Fruit fly (Drosophila melanogaster) whole organism, embryonic: ENCODE measurements around the gene CG4914.

Source experiments
- CG10543 ChIP-seq: fragments of 200-800 bp; sonication (Bioruptor generic); optimal IDR thresholded peaks from 3 replicates; lab custom pipeline; 2017; ENCODE audit warnings: missing biosample characterization, mild to moderate bottlenecking, missing genetic modification characterization, moderate library complexity
- CG12236 ChIP-seq: fragments of 200-800 bp; sonication (Bioruptor generic); optimal IDR thresholded peaks from 2 replicates; lab custom pipeline; 2016; ENCODE audit warnings: missing biosample characterization, missing genetic modification characterization
- CG13296 ChIP-seq: fragments of 200-800 bp; sonication (Bioruptor generic); optimal IDR thresholded peaks from 3 replicates; lab custom pipeline; 2018; ENCODE audit warnings: missing biosample characterization, mild to moderate bottlenecking, missing genetic modification characterization
- CG15479 ChIP-seq: fragments of 200-800 bp; sonication (Bioruptor generic); optimal IDR thresholded peaks from 3 replicates; lab custom pipeline; 2019; ENCODE audit warnings: missing biosample characterization, mild to moderate bottlenecking, missing genetic modification characterization, moderate library complexity
- CG1647 ChIP-seq: fragments of 200-800 bp; sonication (Bioruptor generic); optimal IDR thresholded peaks from 3 replicates; lab custom pipeline; 2016; ENCODE audit warnings: missing biosample characterization, missing genetic modification characterization
- CG17568 ChIP-seq: fragments of 200-800 bp; sonication (Bioruptor generic); optimal IDR thresholded peaks from 2 replicates; lab custom pipeline; 2018; ENCODE audit warnings: missing biosample characterization, mild to moderate bottlenecking, missing genetic modification characterization, moderate library complexity
- CG1792 ChIP-seq: fragments of 200-800 bp; sonication (Bioruptor generic); optimal IDR thresholded peaks from 2 replicates; lab custom pipeline; 2016; ENCODE audit warnings: missing biosample characterization, missing genetic modification characterization
- CG2129 ChIP-seq: fragments of 200-800 bp; sonication (Bioruptor generic); IDR thresholded peaks from 2 replicates; pipeline ENCODE4 v1.3.6; 2022; ENCODE audit warnings: missing biosample characterization, missing genetic modification characterization; ENCODE audit not compliant: partially characterized antibody
- CG32532 ChIP-seq: fragments of 200-800 bp; sonication (Bioruptor generic); IDR thresholded peaks from 2 replicates; pipeline ENCODE4 v1.3.6; 2022; ENCODE audit warnings: missing biosample characterization, missing genetic modification characterization
- CG32772 ChIP-seq: fragments of 200-800 bp; sonication (Bioruptor generic); IDR thresholded peaks from 2 replicates; pipeline ENCODE4 v1.3.6; 2022; ENCODE audit warnings: missing biosample characterization, missing genetic modification characterization
- CG33557 ChIP-seq: fragments of 200-800 bp; sonication (Bioruptor generic); optimal IDR thresholded peaks from 2 replicates; lab custom pipeline; 2019; ENCODE audit warnings: missing biosample characterization, mild to moderate bottlenecking, missing genetic modification characterization, moderate library complexity
- CG6791 ChIP-seq: fragments of 200-800 bp; sonication (Bioruptor generic); IDR thresholded peaks from 3 replicates; pipeline ENCODE4 v1.3.6; 2022; ENCODE audit warnings: missing biosample characterization, missing genetic modification characterization; ENCODE audit not compliant: partially characterized antibody
- CG7357 ChIP-seq: fragments of 200-800 bp; sonication (Bioruptor generic); IDR thresholded peaks from 3 replicates; pipeline ENCODE4 v1.3.6; 2022; ENCODE audit warnings: missing biosample characterization, missing genetic modification characterization
- CG7786 ChIP-seq: fragments of 200-800 bp; sonication (Bioruptor generic); optimal IDR thresholded peaks from 2 replicates; lab custom pipeline; 2016; ENCODE audit warnings: missing biosample characterization, missing genetic modification characterization
- CG7839 ChIP-seq: fragments of 200-800 bp; sonication (Bioruptor generic); optimal IDR thresholded peaks from 3 replicates; lab custom pipeline; 2018; ENCODE audit warnings: missing biosample characterization, mild to moderate bottlenecking, missing genetic modification characterization, moderate library complexity
- CG9797 ChIP-seq: fragments of 200-800 bp; sonication (Bioruptor generic); optimal IDR thresholded peaks from 3 replicates; lab custom pipeline; 2018; ENCODE audit warnings: missing biosample characterization, mild to moderate bottlenecking, missing genetic modification characterization
- CG9876 ChIP-seq: fragments of 200-800 bp; sonication (Bioruptor generic); optimal IDR thresholded peaks from 2 replicates; lab custom pipeline; 2016; ENCODE audit warnings: missing biosample characterization, missing genetic modification characterization
- Chrac-16 ChIP-seq: fragments of 200-800 bp; sonication (Bioruptor generic); optimal IDR thresholded peaks from 3 replicates; lab custom pipeline; 2016; ENCODE audit warnings: missing biosample characterization, missing genetic modification characterization
- Gsc ChIP-seq: fragments of 200-800 bp; sonication (Bioruptor generic); IDR thresholded peaks from 2 replicates; pipeline ENCODE4 v1.3.6; 2022; ENCODE audit warnings: missing biosample characterization, missing genetic modification characterization
- Hand ChIP-seq: fragments of 200-800 bp; sonication (Bioruptor generic); optimal IDR thresholded peaks from 2 replicates; lab custom pipeline; 2017; ENCODE audit warnings: mild to moderate bottlenecking, missing biosample characterization, missing genetic modification reagents, missing genetic modification characterization
- HmgD ChIP-seq: fragments of 200-800 bp; sonication (Bioruptor generic); optimal IDR thresholded peaks from 3 replicates; lab custom pipeline; 2016; ENCODE audit warnings: missing biosample characterization, missing genetic modification characterization
- Hmx ChIP-seq: fragments of 200-800 bp; sonication (Bioruptor generic); optimal IDR thresholded peaks from 2 replicates; lab custom pipeline; 2016; ENCODE audit warnings: missing biosample characterization, missing genetic modification characterization
- Oli ChIP-seq: fragments of 200-800 bp; sonication (Bioruptor generic); optimal IDR thresholded peaks from 2 replicates; lab custom pipeline; 2018; ENCODE audit warnings: missing biosample characterization, mild to moderate bottlenecking, missing genetic modification characterization, moderate library complexity
- Poxn ChIP-seq: fragments of 200-800 bp; sonication (Bioruptor generic); IDR thresholded peaks from 2 replicates; pipeline ENCODE4 v1.3.6; 2022; ENCODE audit warnings: missing biosample characterization, missing genetic modification characterization
- Ptx1 ChIP-seq: fragments of 200-800 bp; sonication (Bioruptor generic); IDR thresholded peaks from 2 replicates; pipeline ENCODE4 v1.3.6; 2022; ENCODE audit warnings: missing biosample characterization, missing genetic modification characterization
- Spps ChIP-seq: fragments of 200-800 bp; sonication (Bioruptor generic); optimal IDR thresholded peaks from 2 replicates; lab custom pipeline; 2018; ENCODE audit warnings: missing biosample characterization, mild to moderate bottlenecking, missing genetic modification characterization
- Usf ChIP-seq: fragments of 200-800 bp; sonication (Bioruptor generic); optimal IDR thresholded peaks from 2 replicates; lab custom pipeline; 2017; ENCODE audit warnings: missing genotype, missing biosample characterization, missing genetic modification characterization
- abd-A ChIP-seq: fragments of 200-800 bp; sonication (Bioruptor generic); optimal IDR thresholded peaks from 3 replicates; lab custom pipeline; 2019; ENCODE audit warnings: missing biosample characterization, mild to moderate bottlenecking, missing genetic modification characterization, moderate library complexity
- al ChIP-seq: fragments of 200-800 bp; sonication (Bioruptor generic); IDR thresholded peaks from 2 replicates; pipeline ENCODE4 v1.3.6; 2022; ENCODE audit warnings: missing biosample characterization, missing genetic modification characterization
- btn ChIP-seq: fragments of 200-800 bp; sonication (Bioruptor generic); optimal IDR thresholded peaks from 2 replicates; lab custom pipeline; 2016; ENCODE audit warnings: missing biosample characterization, missing genetic modification characterization
- crc ChIP-seq: fragments of 200-800 bp; sonication (Bioruptor generic); optimal IDR thresholded peaks from 2 replicates; lab custom pipeline; 2016; ENCODE audit warnings: missing biosample characterization, missing genetic modification characterization
- dpn ChIP-seq, 2 experiments: fragments of 200-800 bp; sonication (Bioruptor generic); optimal IDR thresholded peaks; 3 replicates each; lab custom pipeline; 2016; ENCODE audit warnings: missing biosample characterization in 2 of 2, missing genetic modification characterization in 2 of 2
- exex ChIP-seq: fragments of 200-800 bp; sonication (Bioruptor generic); optimal IDR thresholded peaks from 4 replicates; lab custom pipeline; 2018; ENCODE audit warnings: missing biosample characterization, mild to moderate bottlenecking, missing genetic modification characterization, moderate library complexity
- fd102C ChIP-seq: fragments of 200-800 bp; sonication (Bioruptor generic); optimal IDR thresholded peaks from 2 replicates; lab custom pipeline; 2018; ENCODE audit warnings: missing biosample characterization, mild to moderate bottlenecking, missing genetic modification characterization, moderate library complexity
- fd3F ChIP-seq: fragments of 200-800 bp; sonication (Bioruptor generic); optimal IDR thresholded peaks from 2 replicates; lab custom pipeline; 2018; ENCODE audit warnings: missing biosample characterization, mild to moderate bottlenecking, missing genetic modification characterization, moderate library complexity
- gce ChIP-seq: fragments of 200-800 bp; sonication (Bioruptor generic); IDR thresholded peaks from 3 replicates; pipeline ENCODE4 v1.3.6; 2022; ENCODE audit warnings: missing biosample characterization, missing genetic modification characterization
- grau ChIP-seq: fragments of 200-800 bp; optimal IDR thresholded peaks from 3 replicates; lab custom pipeline; 2019; ENCODE audit warnings: missing biosample characterization, mild to moderate bottlenecking, missing genetic modification characterization, moderate library complexity
- gt ChIP-seq: fragments of 200-800 bp; sonication (Bioruptor generic); IDR thresholded peaks from 2 replicates; pipeline ENCODE4 v1.3.6; 2022; ENCODE audit warnings: missing biosample characterization, missing genetic modification characterization
- hbn ChIP-seq: fragments of 200-800 bp; sonication (Bioruptor generic); IDR thresholded peaks from 2 replicates; pipeline ENCODE4 v1.3.6; 2022; ENCODE audit warnings: missing biosample characterization, missing genetic modification characterization; ENCODE audit not compliant: partially characterized antibody
- hth ChIP-seq: fragments of >200 bp; optimal IDR thresholded peaks from 2 replicates; lab custom pipeline; 2017; ENCODE audit warnings: inconsistent platforms
- kni ChIP-seq: fragments of 200-800 bp; sonication (Bioruptor generic); optimal IDR thresholded peaks from 3 replicates; lab custom pipeline; 2017; ENCODE audit warnings: mild to moderate bottlenecking, missing biosample characterization, missing genetic modification reagents, missing genetic modification characterization
- mld ChIP-seq: fragments of 200-800 bp; sonication (Bioruptor generic); IDR thresholded peaks from 3 replicates; pipeline ENCODE4 v1.3.6; 2022; ENCODE audit warnings: missing biosample characterization, missing genetic modification characterization; ENCODE audit not compliant: partially characterized antibody
- nerfin-2 ChIP-seq: fragments of 200-800 bp; sonication (Bioruptor generic); IDR thresholded peaks from 2 replicates; pipeline ENCODE4 v1.3.6; 2022; ENCODE audit warnings: missing biosample characterization, missing genetic modification characterization; ENCODE audit not compliant: partially characterized antibody
- ro ChIP-seq: fragments of 200-800 bp; sonication (Bioruptor generic); IDR thresholded peaks from 2 replicates; pipeline ENCODE4 v1.3.6; 2022; ENCODE audit warnings: missing biosample characterization, missing genetic modification characterization
- run ChIP-seq: fragments of 200-800 bp; sonication (Bioruptor generic); optimal IDR thresholded peaks from 3 replicates; lab custom pipeline; 2018; ENCODE audit warnings: missing biosample characterization, mild to moderate bottlenecking, missing genetic modification characterization
- seq ChIP-seq: fragments of 200-800 bp; sonication (Bioruptor generic); IDR thresholded peaks from 2 replicates; pipeline ENCODE4 v1.3.6; 2022; ENCODE audit warnings: missing biosample characterization, missing genetic modification characterization
- slou ChIP-seq: fragments of 200-800 bp; sonication (Bioruptor generic); optimal IDR thresholded peaks from 3 replicates; lab custom pipeline; 2016; ENCODE audit warnings: missing biosample characterization, missing genetic modification characterization
- ssp ChIP-seq: fragments of 200-800 bp; sonication (Bioruptor generic); IDR thresholded peaks from 2 replicates; pipeline ENCODE4 v1.3.6; 2022; ENCODE audit warnings: missing biosample characterization, missing genetic modification characterization
- tgo ChIP-seq: fragments of 200-800 bp; sonication (Bioruptor generic); IDR thresholded peaks from 3 replicates; pipeline ENCODE4 v1.3.6; 2022; ENCODE audit warnings: missing biosample characterization, missing genetic modification characterization
- ttk ChIP-seq: fragments of 200-800 bp; sonication (Bioruptor generic); IDR thresholded peaks from 2 replicates; pipeline ENCODE4 v2.1.2; 2022; ENCODE audit warnings: missing biosample characterization, missing genetic modification characterization

Gene CG4914

DNA sequence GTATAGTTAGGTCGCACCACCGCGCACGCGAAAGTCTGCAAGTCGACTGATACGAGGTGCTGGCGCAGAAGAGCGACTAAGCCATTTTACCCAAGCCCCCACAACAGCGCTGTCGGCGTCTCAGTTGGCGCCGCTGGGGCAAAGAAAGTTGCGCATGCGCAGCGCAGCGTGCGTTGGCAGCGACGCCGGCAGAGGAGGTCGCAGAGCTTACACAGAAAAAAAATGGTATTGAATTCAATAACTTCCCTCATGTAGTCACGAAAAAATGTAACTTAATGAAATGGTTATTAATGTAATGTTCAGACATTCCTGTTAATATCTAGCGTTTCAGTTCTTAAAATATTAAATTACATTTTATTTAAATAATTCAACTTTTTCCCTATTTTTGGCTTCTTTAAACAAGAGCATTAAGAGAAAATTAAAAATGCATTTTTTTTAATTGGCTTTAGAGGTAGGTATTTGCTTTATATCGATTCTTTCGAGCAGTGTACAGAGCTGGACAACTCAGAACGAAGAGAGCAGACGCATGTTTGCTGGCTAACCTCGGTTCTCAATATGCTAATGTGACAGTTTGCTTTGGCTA is at the start of gene CG4914 (continued):
- TF ChIP-seq gce (0 out of 3 replicates have a peak, but pooled peaks have one; percentile 38), CG2129 (no peak), mld (no peak), Usf (GFP tag; lab: Kevin White, UChicago) (peak; percentile 84), CG1647 (GFP tag; lab: Kevin White, UChicago) (no peak), CG32772 (peak; percentile 50; the same call in 1 of the 2 replicates), Oli (tag; lab: Kevin White, UChicago) (peak; percentile 87), run (tag; lab: Kevin White, UChicago) (peak; percentile 55), CG1792 (GFP tag; lab: Kevin White, UChicago) (no peak), grau (tag; lab: Kevin White, UChicago) (peak; percentile 86), fd102C (no peak), CG7357 (GFP tag; lab: Robert Waterston, UW) (peak; percentile 44; the same call in 2 of the 3 replicates), exex (tag; lab: Kevin White, UChicago) (no peak), gt (GFP tag; lab: Robert Waterston, UW) (peak; percentile 34; the same call in 1 of the 2 replicates), seq (no peak), CG9876 (no peak), ttk (GFP tag; lab: Robert Waterston, UW) (peak; percentile 53), ssp (peak; percentile 66), hbn (GFP tag; lab: Robert Waterston, UW) (no peak), btn (GFP tag; lab: Kevin White, UChicago) (no peak), hth (lab: Kevin White, UChicago) (no peak), CG7786 (no peak), CG15479 (no peak), dpn (GFP tag; optimal IDR thresholded peaks at IDR 0.05; lab: Kevin White, UChicago) (peak in 1 of 2 experiments; percentile 63), CG10543 (GFP tag; lab: Kevin White, UChicago) (no peak), Ptx1 (GFP tag; lab: Robert Waterston, UW) (peak; percentile 74), fd3F (peak; percentile 51), tgo (GFP tag; lab: Robert Waterston, UW) (no peak; the same call in 1 of the 3 replicates), Chrac-16 (GFP tag; lab: Kevin White, UChicago) (peak; percentile 72), Hmx (GFP tag; lab: Kevin White, UChicago) (peak; percentile 3), CG12236 (no peak), Poxn (GFP tag; lab: Robert Waterston, UW) (no peak), ro (GFP tag; lab: Robert Waterston, UW) (peak; percentile 55; the same call in 1 of the 2 replicates), Hand (GFP tag; lab: Kevin White, UChicago) (no peak), CG7839 (tag; lab: Kevin White, UChicago) (peak; percentile 88), Gsc (GFP tag; lab: Robert Waterston, UW) (no peak), kni (GFP tag; lab: Kevin White, UChicago) (no peak), nerfin-2 (GFP tag; lab: Robert Waterston, UW) (no peak), slou (peak; percentile 50), HmgD (GFP tag; lab: Kevin White, UChicago) (no peak), CG17568 (GFP tag; lab: Kevin White, UChicago) (peak; percentile 55), al (GFP tag; lab: Robert Waterston, UW) (peak; percentile 49; the same call in 1 of the 2 replicates), CG33557 (GFP tag; lab: Kevin White, UChicago) (peak; percentile 88), CG13296 (GFP tag; lab: Kevin White, UChicago) (peak; percentile 27), CG9797 (GFP tag; lab: Kevin White, UChicago) (no peak), abd-A (tag; lab: Kevin White, UChicago) (no peak), crc (GFP tag; lab: Kevin White, UChicago) (no peak), CG32532 (GFP tag; lab: Robert Waterston, UW) (peak; percentile 64), CG6791 (no peak), Spps (tag; lab: Kevin White, UChicago) (peak; percentile 77)
